Fruit fly (Drosophila melanogaster) whole organism, embryonic: ENCODE measurements around the gene Pis.
A peak's percentile ranks its signal among the peaks of the same experiment; 100 is the strongest.

ENCODE experiments used
- Abd-B ChIP-seq: fragments of 200-800 bp; sonication (Bioruptor generic); optimal IDR thresholded peaks from 2 replicates; lab custom pipeline; 2018; ENCODE audit warnings: missing biosample characterization, mild to moderate bottlenecking, missing genetic modification characterization, moderate library complexity
- CG10274 ChIP-seq: fragments of 200-800 bp; sonication (Bioruptor generic); optimal IDR thresholded peaks from 3 replicates; lab custom pipeline; 2017; ENCODE audit warnings: missing biosample characterization, mild to moderate bottlenecking, missing genetic modification characterization
- CG10366 ChIP-seq: fragments of 200-800 bp; sonication (Bioruptor generic); IDR thresholded peaks from 2 replicates; pipeline ENCODE4 v1.3.6; 2022; ENCODE audit warnings: missing biosample characterization, missing genetic modification characterization
- CG11085 ChIP-seq: fragments of 200-800 bp; sonication (Bioruptor generic); IDR thresholded peaks from 2 replicates; pipeline ENCODE4 v1.3.6; 2022; ENCODE audit warnings: missing biosample characterization, missing genetic modification characterization
- CG11504 ChIP-seq: fragments of 200-800 bp; sonication (Bioruptor generic); optimal IDR thresholded peaks from 3 replicates; lab custom pipeline; 2019; ENCODE audit warnings: missing biosample characterization, mild to moderate bottlenecking, missing genetic modification characterization, moderate library complexity
- CG1603 ChIP-seq: fragments of 200-800 bp; sonication (Bioruptor generic); optimal IDR thresholded peaks from 2 replicates; lab custom pipeline; 2019; ENCODE audit warnings: missing biosample characterization, mild to moderate bottlenecking, missing genetic modification characterization, moderate library complexity
- CG1832 ChIP-seq: fragments of 200-800 bp; sonication (Bioruptor generic); optimal IDR thresholded peaks from 2 replicates; lab custom pipeline; 2017; ENCODE audit warnings: missing biosample characterization, mild to moderate bottlenecking, missing genetic modification characterization, inconsistent platforms
- CG30403 ChIP-seq: fragments of 200-800 bp; sonication (Bioruptor generic); optimal IDR thresholded peaks from 3 replicates; lab custom pipeline; 2016; ENCODE audit warnings: missing biosample characterization, missing genetic modification characterization
- CG3065 ChIP-seq: fragments of 200-800 bp; sonication (Bioruptor generic); optimal IDR thresholded peaks from 2 replicates; lab custom pipeline; 2016; ENCODE audit warnings: missing biosample characterization, missing genetic modification characterization
- CG31224 ChIP-seq: fragments of 200-800 bp; sonication (Bioruptor generic); IDR thresholded peaks from 2 replicates; pipeline ENCODE4 v1.3.6; 2022; ENCODE audit warnings: missing biosample characterization, missing genetic modification characterization
- CG3163 ChIP-seq: fragments of 200-800 bp; sonication (Bioruptor generic); optimal IDR thresholded peaks from 3 replicates; lab custom pipeline; 2016; ENCODE audit warnings: missing biosample characterization, missing genetic modification characterization
- CG3407 ChIP-seq: fragments of 200-800 bp; sonication (Bioruptor generic); optimal IDR thresholded peaks from 2 replicates; lab custom pipeline; 2018; ENCODE audit warnings: missing biosample characterization, mild to moderate bottlenecking, missing genetic modification characterization
- CG4282 ChIP-seq: fragments of 200-800 bp; sonication (Bioruptor generic); optimal IDR thresholded peaks from 2 replicates; lab custom pipeline; 2016; ENCODE audit warnings: missing biosample characterization, missing genetic modification characterization
- CG4707 ChIP-seq: fragments of 200-800 bp; sonication (Bioruptor generic); optimal IDR thresholded peaks from 2 replicates; lab custom pipeline; 2018; ENCODE audit warnings: missing biosample characterization, mild to moderate bottlenecking, missing genetic modification characterization, moderate library complexity
- CG4820 ChIP-seq: fragments of 200-800 bp; sonication (Bioruptor generic); optimal IDR thresholded peaks from 3 replicates; lab custom pipeline; 2016; ENCODE audit warnings: missing biosample characterization, missing genetic modification characterization
- CG9797 ChIP-seq: fragments of 200-800 bp; sonication (Bioruptor generic); optimal IDR thresholded peaks from 3 replicates; lab custom pipeline; 2018; ENCODE audit warnings: missing biosample characterization, mild to moderate bottlenecking, missing genetic modification characterization
- D19A ChIP-seq: fragments of 200-800 bp; optimal IDR thresholded peaks from 3 replicates; lab custom pipeline; 2019; ENCODE audit warnings: missing biosample characterization, mild to moderate bottlenecking, missing genetic modification characterization, moderate library complexity
- D19B ChIP-seq: fragments of 200-800 bp; sonication (Bioruptor generic); optimal IDR thresholded peaks from 2 replicates; lab custom pipeline; 2017; ENCODE audit warnings: missing biosample characterization, mild to moderate bottlenecking, missing genetic modification characterization
- Dek ChIP-seq: fragments of 200-800 bp; sonication (Bioruptor generic); optimal IDR thresholded peaks from 3 replicates; lab custom pipeline; 2019; ENCODE audit warnings: missing biosample characterization, mild to moderate bottlenecking, missing genetic modification characterization, moderate library complexity
- E2f2 ChIP-seq: fragments of 200-800 bp; sonication (Bioruptor generic); IDR thresholded peaks from 2 replicates; pipeline ENCODE4 v1.3.6; 2022; ENCODE audit warnings: missing biosample characterization, missing genetic modification characterization
- HLH4C ChIP-seq: fragments of 200-800 bp; sonication (Bioruptor generic); IDR thresholded peaks from 3 replicates; pipeline ENCODE4 v1.3.6; 2022; ENCODE audit warnings: missing biosample characterization, missing genetic modification characterization; ENCODE audit not compliant: partially characterized antibody
- HLHmδ ChIP-seq: fragments of 200-800 bp; sonication (Bioruptor generic); optimal IDR thresholded peaks from 2 replicates; lab custom pipeline; 2018; ENCODE audit warnings: missing biosample characterization, mild to moderate bottlenecking, missing genetic modification characterization, moderate library complexity
- Hey ChIP-seq: fragments of 200-800 bp; sonication (Bioruptor generic); optimal IDR thresholded peaks from 3 replicates; lab custom pipeline; 2018; ENCODE audit warnings: missing biosample characterization, mild to moderate bottlenecking, missing genetic modification characterization
- Hr39 ChIP-seq: fragments of >200 bp; optimal IDR thresholded peaks from 2 replicates; lab custom pipeline; 2017
- Max ChIP-seq: fragments of 200-800 bp; sonication (Bioruptor generic); optimal IDR thresholded peaks from 2 replicates; lab custom pipeline; 2016; ENCODE audit warnings: missing biosample characterization, mild to moderate bottlenecking, missing genetic modification characterization
- Nf-YB ChIP-seq: fragments of 200-800 bp; sonication (Bioruptor generic); optimal IDR thresholded peaks from 3 replicates; lab custom pipeline; 2019; ENCODE audit warnings: missing biosample characterization, mild to moderate bottlenecking, missing genetic modification characterization, moderate library complexity
- ato ChIP-seq: fragments of 200-800 bp; sonication (Bioruptor generic); IDR thresholded peaks from 2 replicates; pipeline ENCODE4 v1.3.6; 2022; ENCODE audit warnings: missing biosample characterization, missing genetic modification characterization; ENCODE audit not compliant: partially characterized antibody
- bbx ChIP-seq: fragments of 200-800 bp; sonication (Bioruptor generic); IDR thresholded peaks from 2 replicates; pipeline ENCODE4 v1.3.6; 2022; ENCODE audit warnings: missing biosample characterization, missing genetic modification characterization; ENCODE audit not compliant: partially characterized antibody
- crol ChIP-seq: fragments of 200-800 bp; sonication (Bioruptor generic); IDR thresholded peaks from 2 replicates; pipeline ENCODE4 v1.3.6; 2022; ENCODE audit warnings: missing biosample characterization, missing genetic modification characterization
- dati ChIP-seq: fragments of 200-800 bp; sonication (Bioruptor generic); IDR thresholded peaks from 2 replicates; pipeline ENCODE4 v1.3.6; 2022; ENCODE audit warnings: missing biosample characterization, missing genetic modification characterization
- disco-r ChIP-seq: fragments of 200-800 bp; sonication (Bioruptor generic); optimal IDR thresholded peaks from 2 replicates; lab custom pipeline; 2016; ENCODE audit warnings: missing biosample characterization, missing genetic modification characterization
- dmrt99B ChIP-seq: fragments of 200-800 bp; sonication (Bioruptor generic); optimal IDR thresholded peaks from 2 replicates; lab custom pipeline; 2018; ENCODE audit warnings: missing biosample characterization, mild to moderate bottlenecking, missing genetic modification characterization, moderate library complexity
- en ChIP-seq: fragments of 200-800 bp; sonication (Bioruptor generic); optimal IDR thresholded peaks from 2 replicates; lab custom pipeline; 2016; ENCODE audit warnings: missing biosample characterization, missing genetic modification characterization
- hb ChIP-seq: fragments of 200-800 bp; sonication (Bioruptor generic); IDR thresholded peaks from 3 replicates; pipeline ENCODE4 v1.3.6; 2022; ENCODE audit warnings: missing biosample characterization, missing genetic modification characterization; ENCODE audit not compliant: partially characterized antibody
- jumu ChIP-seq: fragments of 200-800 bp; sonication (Bioruptor generic); optimal IDR thresholded peaks from 3 replicates; lab custom pipeline; 2016; ENCODE audit warnings: missing biosample characterization, missing genetic modification characterization
- lab ChIP-seq: fragments of 200-800 bp; sonication (Bioruptor generic); optimal IDR thresholded peaks from 3 replicates; lab custom pipeline; 2017; ENCODE audit warnings: missing biosample characterization, missing genetic modification characterization, mild to moderate bottlenecking, moderate library complexity, missing genetic modification reagents
- lilli ChIP-seq: fragments of 200-800 bp; sonication (Bioruptor generic); optimal IDR thresholded peaks from 3 replicates; lab custom pipeline; 2016; ENCODE audit warnings: missing biosample characterization, missing genetic modification characterization
- lov ChIP-seq, 2 experiments: fragments of 200-800 bp in 1 of 2; fragments of >200 bp in 1 of 2; sonication (Bioruptor generic) in 1 of 2; IDR thresholded peaks in 1 of 2; optimal IDR thresholded peaks in 1 of 2; 2 replicates in 1 of 2; 3 replicates in 1 of 2; pipeline versions ENCODE4 v1.3.6 to Lab custom; 2017 to 2022; ENCODE audit warnings: missing biosample characterization in 1 of 2, missing genetic modification characterization in 1 of 2
- maf-S ChIP-seq: fragments of 200-800 bp; sonication (Bioruptor generic); optimal IDR thresholded peaks from 2 replicates; lab custom pipeline; 2016; ENCODE audit warnings: missing biosample characterization, missing genetic modification characterization
- peb ChIP-seq: fragments of 200-800 bp; sonication (Bioruptor generic); IDR thresholded peaks from 2 replicates; pipeline ENCODE4 v1.3.6; 2022; ENCODE audit warnings: missing biosample characterization, missing genetic modification characterization
- pzg ChIP-seq: fragments of 200-800 bp; sonication (Bioruptor generic); optimal IDR thresholded peaks from 3 replicates; lab custom pipeline; 2018; ENCODE audit warnings: missing biosample characterization, mild to moderate bottlenecking, missing genetic modification characterization, moderate library complexity
- sens ChIP-seq: fragments of 200-800 bp; sonication (Bioruptor generic); peaks from one replicate; lab custom pipeline; 2016; ENCODE audit warnings: missing biosample characterization, missing genetic modification characterization
- seq ChIP-seq: fragments of 200-800 bp; sonication (Bioruptor generic); IDR thresholded peaks from 2 replicates; pipeline ENCODE4 v1.3.6; 2022; ENCODE audit warnings: missing biosample characterization, missing genetic modification characterization
- sna ChIP-seq: fragments of 200-800 bp; sonication (Bioruptor generic); IDR thresholded peaks from 2 replicates; pipeline ENCODE4 v1.3.6; 2022; ENCODE audit warnings: missing biosample characterization, missing genetic modification characterization; ENCODE audit not compliant: partially characterized antibody
- sob ChIP-seq: fragments of 200-800 bp; sonication (Bioruptor generic); IDR thresholded peaks from 2 replicates; pipeline ENCODE4 v1.3.6; 2022; ENCODE audit warnings: missing biosample characterization, missing genetic modification characterization
- stc ChIP-seq: fragments of 200-800 bp; sonication (Bioruptor generic); IDR thresholded peaks from 2 replicates; pipeline ENCODE4 v1.3.6; 2022; ENCODE audit warnings: missing biosample characterization, missing genetic modification characterization
- tap ChIP-seq: fragments of 200-800 bp; optimal IDR thresholded peaks from 3 replicates; lab custom pipeline; 2019; ENCODE audit warnings: missing biosample characterization, mild to moderate bottlenecking, missing genetic modification characterization, moderate library complexity
- unpg ChIP-seq: fragments of 200-800 bp; sonication (Bioruptor generic); optimal IDR thresholded peaks from 3 replicates; lab custom pipeline; 2018; ENCODE audit warnings: missing biosample characterization, mild to moderate bottlenecking, missing genetic modification characterization, moderate library complexity
- wdn ChIP-seq: fragments of 200-800 bp; sonication (Bioruptor generic); IDR thresholded peaks from 2 replicates; pipeline ENCODE4 v1.3.6; 2022; ENCODE audit warnings: missing biosample characterization, missing genetic modification characterization
- yki ChIP-seq: fragments of >200 bp; optimal IDR thresholded peaks from 3 replicates; lab custom pipeline; 2018
- zf30C ChIP-seq: fragments of 200-800 bp; sonication (Bioruptor generic); optimal IDR thresholded peaks from 3 replicates; lab custom pipeline; 2018; ENCODE audit warnings: missing biosample characterization, mild to moderate bottlenecking, missing genetic modification characterization

Pis gene

DNA sequence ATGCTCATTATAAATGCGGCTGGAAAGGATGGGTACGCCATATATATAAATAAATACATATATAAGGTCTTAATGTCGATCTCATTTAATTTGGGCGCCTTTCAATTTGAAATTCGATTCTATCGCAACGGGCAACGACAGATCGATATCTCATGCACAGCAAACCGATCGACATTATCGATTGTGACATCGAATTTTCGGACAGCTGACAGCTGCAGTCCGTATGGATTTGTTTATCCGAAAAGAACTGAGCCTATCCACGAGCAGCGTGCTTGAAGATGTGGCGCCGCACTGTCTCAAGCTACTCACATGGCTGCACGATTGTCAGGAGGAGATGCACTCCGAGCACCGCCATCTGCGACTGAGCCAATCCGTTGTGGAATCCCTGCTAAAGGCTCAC lies 28.4 kb upstream of the Pis start, which contains the start of gene CG8191 (continued):
- TF ChIP-seq CG10366 (GFP tag; lab: Robert Waterston, UW) = no peak
- no peak for TF ChIP-seq CG9797 (GFP tag; lab: Kevin White, UChicago)
- TF ChIP-seq maf-S (GFP tag; lab: Kevin White, UChicago) = no peak
- TF ChIP-seq yki (lab: Kevin White, UChicago) = no peak
- TF ChIP-seq zf30C (GFP tag; lab: Kevin White, UChicago) = no peak
- no peak for TF ChIP-seq dati (GFP tag; lab: Robert Waterston, UW)
- TF ChIP-seq unpg (GFP tag; lab: Kevin White, UChicago) = no peak
- TF ChIP-seq Dek = no peak
- TF ChIP-seq pzg (GFP tag; lab: Kevin White, UChicago) = peak; percentile 44
- no peak for TF ChIP-seq dmrt99B (tag; lab: Kevin White, UChicago)
- TF ChIP-seq stc (GFP tag; lab: Robert Waterston, UW) = no peak
- TF ChIP-seq CG31224 (GFP tag; lab: Robert Waterston, UW) = no peak
- TF ChIP-seq seq (GFP tag; lab: Robert Waterston, UW) = no peak
- no peak for TF ChIP-seq Nf-YB (GFP tag; lab: Kevin White, UChicago)
- no peak for TF ChIP-seq CG30403 (GFP tag; lab: Kevin White, UChicago)
- no peak for TF ChIP-seq lilli (GFP tag; lab: Kevin White, UChicago)
- TF ChIP-seq sna (GFP tag; lab: Robert Waterston, UW) = peak; percentile 62
- TF ChIP-seq Hr39 (lab: Kevin White, UChicago) = no peak
- TF ChIP-seq lab = no peak
- no peak for TF ChIP-seq Abd-B (GFP tag; lab: Kevin White, UChicago)
- TF ChIP-seq en (GFP tag; lab: Kevin White, UChicago) = no peak
- no peak for TF ChIP-seq jumu
- TF ChIP-seq CG11504 (tag; lab: Kevin White, UChicago) = no peak
- TF ChIP-seq D19A (tag; lab: Kevin White, UChicago) = no peak
- TF ChIP-seq disco-r (GFP tag; lab: Kevin White, UChicago) = no peak
- no peak for TF ChIP-seq CG4707 (GFP tag; lab: Kevin White, UChicago)
- peak; percentile 84 for TF ChIP-seq bbx (GFP tag; lab: Robert Waterston, UW)
- no peak for TF ChIP-seq CG3163 (GFP tag; lab: Kevin White, UChicago)
- TF ChIP-seq CG3407 = no peak
- no peak for TF ChIP-seq CG11085
- TF ChIP-seq CG1603 (tag; lab: Kevin White, UChicago) = no peak
- no peak for TF ChIP-seq CG1832 (GFP tag; lab: Kevin White, UChicago)
- TF ChIP-seq peb (GFP tag; lab: Robert Waterston, UW) = no peak
- TF ChIP-seq wdn (GFP tag; lab: Robert Waterston, UW) = no peak
- TF ChIP-seq tap (tag; lab: Kevin White, UChicago) = no peak
- TF ChIP-seq D19B = no peak
- peak; percentile 87 for TF ChIP-seq E2f2 (GFP tag; lab: Robert Waterston, UW)
- TF ChIP-seq CG10274 (GFP tag; lab: Kevin White, UChicago) = no peak
- TF ChIP-seq HLHmδ (GFP tag; lab: Kevin White, UChicago) = no peak
- no peak for TF ChIP-seq sens (GFP tag; lab: Kevin White, UChicago)
- no peak for TF ChIP-seq Hey (tag; lab: Kevin White, UChicago)
- no peak for TF ChIP-seq CG4282 (GFP tag; lab: Kevin White, UChicago)
- peak; percentile 82 for TF ChIP-seq ato (GFP tag; lab: Robert Waterston, UW)
- peak; percentile 82 for TF ChIP-seq HLH4C (GFP tag; lab: Robert Waterston, UW)
- TF ChIP-seq CG3065 = no peak
- no peak for TF ChIP-seq CG4820
- TF ChIP-seq sob (GFP tag; lab: Robert Waterston, UW) = no peak
- peak; percentile 59; the same call in 1 of the 3 replicates for TF ChIP-seq hb (GFP tag; lab: Robert Waterston, UW)
- no peak for TF ChIP-seq lov (optimal IDR thresholded peaks at IDR 0.05; lab: Kevin White, UChicago)
- no peak for TF ChIP-seq lov (GFP tag; IDR thresholded peaks at IDR 0.05; lab: Robert Waterston, UW)
- TF ChIP-seq crol = no peak
- no peak for TF ChIP-seq Max (GFP tag; lab: Kevin White, UChicago)
